Worm (Caenorhabditis elegans): ENCODE results near the gene chil-7.

DNA sequence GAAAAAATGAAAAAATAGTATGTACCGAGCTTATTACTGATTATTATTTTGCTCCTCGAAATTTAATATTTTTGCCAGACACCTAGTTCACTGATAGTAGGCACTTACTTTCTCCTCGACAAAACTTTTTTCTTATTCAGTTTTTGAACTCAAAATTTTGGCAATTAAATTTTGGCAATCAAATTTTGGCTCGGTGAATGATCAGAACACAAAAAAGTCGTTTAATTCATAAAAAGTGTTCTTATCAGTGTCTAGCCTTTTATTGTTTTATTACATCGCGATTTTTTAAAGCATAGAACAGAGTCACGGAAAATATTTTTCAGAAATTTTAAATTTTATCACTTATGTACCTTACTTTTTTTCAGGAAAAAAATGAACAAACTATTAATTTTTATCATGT is 24.2 kb upstream of the chil-7 start:
- TF ChIP-seq nhr-237 (tag; optimal IDR thresholded peaks at IDR 0.05) (no peak), ama-1 (optimal IDR thresholded peaks at IDR 0.05) (no peak), unc-62 (GFP tag; optimal IDR thresholded peaks at IDR 0.05) (no peak), ZK546.5 (tag; optimal IDR thresholded peaks at IDR 0.05) (no peak), dmd-4 (tag; optimal IDR thresholded peaks at IDR 0.05) (no peak), skn-1 (tag; optimal IDR thresholded peaks at IDR 0.05) (no peak), nhr-12 (tag; optimal IDR thresholded peaks at IDR 0.05) (no peak), mab-5 (tag; optimal IDR thresholded peaks at IDR 0.05) (no peak), unc-39 (tag; optimal IDR thresholded peaks at IDR 0.05) (no peak), elt-1 (tag; optimal IDR thresholded peaks at IDR 0.05) (no peak), snpc-4 (tag; optimal IDR thresholded peaks at IDR 0.05) (no peak)
